Worm (Caenorhabditis elegans) whole organism, L4 larva: ENCODE measurements around the gene fbxa-139.
A peak's percentile ranks its signal among the peaks of the same experiment; 100 is the strongest.

Experiments
- D1046.2 ChIP-seq: fragments of 200-800 bp; sonication (Bioruptor generic); IDR thresholded peaks from 2 replicates; pipeline ENCODE4 v1.3.6; 2022; ENCODE audit warnings: missing genetic modification characterization, missing compliant biosample characterization
- F10B5.3 ChIP-seq: sonication (generic microtip); optimal IDR thresholded peaks from 2 replicates; lab custom pipeline; 2016; ENCODE audit warnings: mild to moderate bottlenecking, missing genetic modification characterization, missing compliant biosample characterization
- F37D6.2 ChIP-seq: sonication (generic microtip); optimal IDR thresholded peaks from 2 replicates; lab custom pipeline; 2016; ENCODE audit warnings: mild to moderate bottlenecking, missing genetic modification characterization, missing compliant biosample characterization
- F44E2.7 ChIP-seq: fragments of 200-800 bp; sonication (Bioruptor generic); IDR thresholded peaks from 2 replicates; pipeline ENCODE4 v2.1.2; 2022; ENCODE audit warnings: missing genetic modification characterization, missing compliant biosample characterization
- R02D3.7 ChIP-seq: fragments of 150-350 bp; sonication (generic microtip); optimal IDR thresholded peaks from 3 replicates; lab custom pipeline; 2014; ENCODE audit warnings: missing biosample characterization, missing genetic modification characterization
- Y105C5A.15 ChIP-seq: fragments of 200-800 bp; sonication (Bioruptor generic); IDR thresholded peaks from 2 replicates; pipeline ENCODE4 v1.3.6; 2022; ENCODE audit warnings: missing genetic modification characterization, missing compliant biosample characterization
- aha-1 ChIP-seq: fragments of 150-350 bp; peaks from one replicate; lab custom pipeline; 2014; ENCODE audit warnings: missing biosample characterization, missing genetic modification characterization
- aly-2 ChIP-seq: sonication (generic microtip); optimal IDR thresholded peaks from 2 replicates; lab custom pipeline; 2018; ENCODE audit warnings: missing biosample characterization, missing genetic modification characterization
- arid-1 ChIP-seq: fragments of 200-800 bp; sonication (Bioruptor generic); conservative IDR thresholded peaks from 2 replicates; pipeline ENCODE4 v1.3.6; 2022; ENCODE audit warnings: missing genetic modification reagents, missing genetic modification characterization, missing compliant biosample characterization
- ceh-20 ChIP-seq: fragments of 200-800 bp; sonication (Bioruptor generic); IDR thresholded peaks from 2 replicates; pipeline ENCODE4 v1.3.6; 2022; ENCODE audit warnings: missing genetic modification reagents, missing genetic modification characterization, missing compliant biosample characterization
- ceh-28 ChIP-seq: fragments of 150-350 bp; optimal IDR thresholded peaks from 2 replicates; lab custom pipeline; 2014; ENCODE audit warnings: missing biosample characterization, missing genetic modification reagents, missing genetic modification characterization
- cey-2 ChIP-seq: sonication (generic microtip); optimal IDR thresholded peaks from 3 replicates; lab custom pipeline; 2017; ENCODE audit warnings: missing genetic modification characterization, mild to moderate bottlenecking, missing compliant biosample characterization, antibody characterized with exemption, borderline replicate concordance; ENCODE audit not compliant: insufficient read depth
- daf-12 ChIP-seq: fragments of 150-350 bp; optimal IDR thresholded peaks from 2 replicates; lab custom pipeline; 2014; ENCODE audit warnings: missing biosample characterization, missing genetic modification reagents, missing genetic modification characterization
- daf-16 ChIP-seq, 3 experiments: sonication (generic microtip); optimal IDR thresholded peaks; 2 replicates each; lab custom pipeline; 2016 to 2017; ENCODE audit warnings: missing genetic modification characterization in 3 of 3, missing genetic modification reagents in 3 of 3, mild to moderate bottlenecking in 2 of 3, missing compliant biosample characterization in 2 of 3, missing biosample characterization in 1 of 3, moderate library complexity in 1 of 3
- dpl-1 ChIP-seq: fragments of 150-350 bp; optimal IDR thresholded peaks from 2 replicates; lab custom pipeline; 2014; ENCODE audit warnings: missing biosample characterization, missing genetic modification reagents, missing genetic modification characterization
- egl-27 ChIP-seq: sonication (generic microtip); optimal IDR thresholded peaks from 3 replicates; lab custom pipeline; 2017; ENCODE audit warnings: missing biosample characterization, missing genetic modification reagents, missing genetic modification characterization
- egl-43 ChIP-seq: fragments of 200-800 bp; sonication (Bioruptor generic); IDR thresholded peaks from 2 replicates; pipeline ENCODE4 v1.3.6; 2022; ENCODE audit warnings: missing genetic modification reagents, missing genetic modification characterization, missing compliant biosample characterization
- fos-1 ChIP-seq: fragments of 150-350 bp; optimal IDR thresholded peaks from 2 replicates; lab custom pipeline; 2014; ENCODE audit warnings: missing biosample characterization, missing genetic modification characterization
- hlh-30 ChIP-seq: sonication (generic microtip); optimal IDR thresholded peaks from 2 replicates; lab custom pipeline; 2017; ENCODE audit warnings: antibody characterized with exemption, mild to moderate bottlenecking, missing genetic modification characterization, missing compliant biosample characterization; ENCODE audit not compliant: insufficient read depth
- jun-1 ChIP-seq: fragments of 150-350 bp; optimal IDR thresholded peaks from 2 replicates; lab custom pipeline; 2014; ENCODE audit warnings: missing biosample characterization, missing genetic modification reagents, missing genetic modification characterization
- lim-7 ChIP-seq: fragments of 200-800 bp; sonication (Bioruptor generic); IDR thresholded peaks from 2 replicates; pipeline ENCODE4 v1.3.6; 2022; ENCODE audit warnings: missing genetic modification characterization, missing compliant biosample characterization
- lin-1 ChIP-seq: fragments of 200-800 bp; sonication (Bioruptor generic); IDR thresholded peaks from 2 replicates; pipeline ENCODE4 v1.3.6; 2022; ENCODE audit warnings: missing genetic modification reagents, missing genetic modification characterization, missing compliant biosample characterization
- lin-13 ChIP-seq: fragments of 150-350 bp; optimal IDR thresholded peaks from 2 replicates; lab custom pipeline; 2014; ENCODE audit warnings: missing biosample characterization, missing genetic modification reagents, missing genetic modification characterization
- lin-15B ChIP-seq: fragments of 150-350 bp; sonication (generic microtip); optimal IDR thresholded peaks from 3 replicates; lab custom pipeline; 2014; ENCODE audit warnings: missing biosample characterization, missing genetic modification characterization
- lin-38 ChIP-seq: fragments of 200-800 bp; sonication (Bioruptor generic); IDR thresholded peaks from 2 replicates; pipeline ENCODE4 v1.3.6; 2022; ENCODE audit warnings: missing genetic modification reagents, missing genetic modification characterization, missing compliant biosample characterization
- lin-39 ChIP-seq: fragments of 150-350 bp; optimal IDR thresholded peaks from 2 replicates; lab custom pipeline; 2014; ENCODE audit warnings: missing biosample characterization, missing genetic modification reagents, missing genetic modification characterization
- lir-3 ChIP-seq: sonication (generic microtip); optimal IDR thresholded peaks from 2 replicates; lab custom pipeline; 2016; ENCODE audit warnings: mild to moderate bottlenecking, missing genetic modification characterization, missing compliant biosample characterization
- lsy-2 ChIP-seq, 2 experiments: fragments of 150-350 bp in 1 of 2; sonication (generic microtip) in 1 of 2; optimal IDR thresholded peaks; 2 replicates each; lab custom pipeline; 2014 to 2017; ENCODE audit warnings: missing biosample characterization in 2 of 2, missing genetic modification characterization in 2 of 2
- mdt-29 ChIP-seq: fragments of 200-800 bp; sonication (Bioruptor generic); IDR thresholded peaks from 2 replicates; pipeline ENCODE4 v1.3.6; 2022; ENCODE audit warnings: missing genetic modification reagents, missing genetic modification characterization, missing compliant biosample characterization
- mxl-2 ChIP-seq: fragments of 200-800 bp; sonication (Bioruptor generic); conservative IDR thresholded peaks from 2 replicates; pipeline ENCODE4 v1.3.6; 2022; ENCODE audit warnings: missing genetic modification reagents, missing genetic modification characterization, missing compliant biosample characterization
- mxl-3 ChIP-seq: fragments of 200-800 bp; sonication (Bioruptor generic); optimal IDR thresholded peaks from 2 replicates; lab custom pipeline; 2018; ENCODE audit warnings: mild to moderate bottlenecking, missing genetic modification characterization, missing compliant biosample characterization
- nhr-11 ChIP-seq: fragments of 150-350 bp; optimal IDR thresholded peaks from 2 replicates; lab custom pipeline; 2014; ENCODE audit warnings: missing biosample characterization, missing genetic modification characterization
- nhr-42 ChIP-seq: fragments of 200-800 bp; sonication (Bioruptor generic); IDR thresholded peaks from 2 replicates; pipeline ENCODE4 v1.3.6; 2022; ENCODE audit warnings: missing genetic modification characterization, missing compliant biosample characterization
- nhr-48 ChIP-seq: sonication (generic microtip); optimal IDR thresholded peaks from 2 replicates; lab custom pipeline; 2016; ENCODE audit warnings: mild to moderate bottlenecking, missing genetic modification characterization, missing compliant biosample characterization
- nhr-6 ChIP-seq: fragments of 150-350 bp; optimal IDR thresholded peaks from 2 replicates; lab custom pipeline; 2014; ENCODE audit warnings: missing biosample characterization, missing genetic modification characterization
- pha-4 ChIP-seq, 2 experiments: fragments of 150-350 bp in 1 of 2; fragments of 200-800 bp in 1 of 2; sonication (Bioruptor generic) in 1 of 2; IDR thresholded peaks in 1 of 2; optimal IDR thresholded peaks in 1 of 2; 2 replicates each; pipeline versions ENCODE4 v1.3.6 to Lab custom; 2014 to 2022; ENCODE audit warnings: missing genetic modification characterization in 2 of 2, missing genetic modification reagents in 2 of 2, missing biosample characterization in 1 of 2, missing compliant biosample characterization in 1 of 2
- rbr-2 ChIP-seq: sonication (generic microtip); optimal IDR thresholded peaks from 2 replicates; lab custom pipeline; 2016; ENCODE audit warnings: missing genotype, missing genetic modification characterization, missing compliant biosample characterization
- set-16 ChIP-seq: fragments of 200-800 bp; sonication (Bioruptor generic); IDR thresholded peaks from 2 replicates; pipeline ENCODE4 v1.3.6; 2022; ENCODE audit warnings: missing genetic modification reagents, missing genetic modification characterization, missing compliant biosample characterization
- skn-1 ChIP-seq: fragments of 150-350 bp; optimal IDR thresholded peaks from 2 replicates; lab custom pipeline; 2014; ENCODE audit warnings: missing biosample characterization, missing genetic modification characterization
- snpc-1.2 ChIP-seq: fragments of 200-800 bp; sonication (Bioruptor generic); IDR thresholded peaks from 2 replicates; pipeline ENCODE4 v1.3.6; 2022; ENCODE audit warnings: missing genetic modification reagents, missing genetic modification characterization, missing compliant biosample characterization
- snpc-4 ChIP-seq: fragments of 150-350 bp; optimal IDR thresholded peaks from 2 replicates; lab custom pipeline; 2014; ENCODE audit warnings: missing biosample characterization, missing genetic modification characterization
- spr-3 ChIP-seq: fragments of 200-800 bp; sonication (Bioruptor generic); optimal IDR thresholded peaks from 2 replicates; lab custom pipeline; 2018; ENCODE audit warnings: mild to moderate bottlenecking, missing genetic modification characterization, missing compliant biosample characterization
- tra-1 ChIP-seq: fragments of 200-800 bp; sonication (Bioruptor generic); IDR thresholded peaks from 2 replicates; pipeline ENCODE4 v1.3.6; 2022; ENCODE audit warnings: missing genetic modification reagents, missing genetic modification characterization, missing compliant biosample characterization
- unc-130 ChIP-seq: sonication (generic microtip); optimal IDR thresholded peaks from 2 replicates; lab custom pipeline; 2016; ENCODE audit warnings: missing genetic modification reagents, missing genetic modification characterization, missing compliant biosample characterization
- unc-39 ChIP-seq: sonication (generic microtip); optimal IDR thresholded peaks from 2 replicates; lab custom pipeline; 2017; ENCODE audit warnings: missing biosample characterization, missing genetic modification characterization
- vab-7 ChIP-seq: fragments of 200-800 bp; sonication (Bioruptor generic); IDR thresholded peaks from 2 replicates; pipeline ENCODE4 v1.3.6; 2022; ENCODE audit warnings: missing genetic modification reagents, missing genetic modification characterization, missing compliant biosample characterization

The fbxa-139 gene

ce11 chrV:15551642-15552041 lies 42.8 kb downstream of the fbxa-139 start (continued):
- TF ChIP-seq unc-130 (GFP tag; lab: Kevin White, UChicago) (peak; percentile 52), spr-3 (GFP tag; lab: Kevin White, UChicago) (peak; percentile 53), ceh-28 (tag; lab: Kevin White, UChicago) (no peak), tra-1 (GFP tag; lab: Robert Waterston, UW) (peak; percentile 81)

ce11 chrV:15550408-15550807 lies 44.1 kb downstream of the fbxa-139 start:
- TF ChIP-seq egl-27 (tag; lab: Kevin White, UChicago) = no peak
- 0 out of 2 replicates have a peak, but pooled peaks have one; percentile 14 for TF ChIP-seq egl-43 (GFP tag; lab: Robert Waterston, UW)
- TF ChIP-seq vab-7 (GFP tag; lab: Robert Waterston, UW) = no peak
- 0 out of 2 replicates have a peak, but pooled peaks have one; percentile 10 for TF ChIP-seq set-16 (GFP tag; lab: Robert Waterston, UW)

DNA sequence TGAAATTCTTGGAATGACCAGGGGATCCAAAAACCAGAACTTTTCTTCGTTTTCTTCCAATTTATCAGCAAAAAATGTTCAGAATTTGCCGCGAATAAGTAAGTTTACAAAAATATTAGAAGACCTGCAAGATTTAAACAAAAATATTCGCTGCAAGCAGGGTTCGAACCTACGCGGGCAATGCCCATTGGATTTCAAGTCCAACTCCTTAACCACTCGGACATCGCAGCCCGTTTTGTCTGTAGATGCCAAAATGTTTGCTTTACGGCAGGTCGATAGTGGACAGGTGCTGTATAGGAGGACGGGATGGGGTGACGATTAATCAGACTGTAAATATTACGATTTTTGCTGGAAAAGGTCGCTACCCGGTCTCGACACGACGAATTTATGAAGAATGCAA lies 46.7 kb downstream of the fbxa-139 start:
- no peak for TF ChIP-seq daf-12 (tag; lab: Kevin White, UChicago)
- no peak for TF ChIP-seq lin-15B (tag; lab: Kevin White, UChicago)
- no peak for TF ChIP-seq lin-13 (GFP tag; lab: Kevin White, UChicago)
- no peak for TF ChIP-seq unc-39 (tag; lab: Kevin White, UChicago)
- peak; percentile 55; the same call in 1 of the 2 replicates for TF ChIP-seq lin-1 (GFP tag; lab: Robert Waterston, UW)
- TF ChIP-seq lir-3 (tag; lab: Kevin White, UChicago) = peak; percentile 23
- no peak; the same call in 1 of the 2 replicates for TF ChIP-seq mdt-29
- no peak for TF ChIP-seq jun-1 (tag; lab: Kevin White, UChicago)
- peak; percentile 81 for TF ChIP-seq arid-1 (GFP tag; lab: Robert Waterston, UW)
- TF ChIP-seq nhr-6 = no peak
- TF ChIP-seq aha-1 (tag; lab: Kevin White, UChicago) = no peak
- no peak for TF ChIP-seq mxl-3 (GFP tag; lab: Kevin White, UChicago)
- TF ChIP-seq skn-1 (tag; lab: Kevin White, UChicago) = no peak
- no peak for TF ChIP-seq cey-2 (tag; lab: Kevin White, UChicago)
- no peak for TF ChIP-seq rbr-2 (tag; lab: Kevin White, UChicago)
- TF ChIP-seq ceh-20 (GFP tag; lab: Robert Waterston, UW) = no peak
- peak; percentile 87 for TF ChIP-seq egl-43 (GFP tag; lab: Robert Waterston, UW)
- no peak for TF ChIP-seq lin-39
- no peak for TF ChIP-seq snpc-4
- TF ChIP-seq lsy-2 (tag; optimal IDR thresholded peaks at IDR 0.05; lab: Kevin White, UChicago) = no peak
- no peak for TF ChIP-seq mxl-2 (GFP tag; lab: Robert Waterston, UW)
- peak; percentile 13 for TF ChIP-seq spr-3 (GFP tag; lab: Kevin White, UChicago)
- peak; percentile 67 for TF ChIP-seq pha-4 (GFP tag; IDR thresholded peaks at IDR 0.05; lab: Robert Waterston, UW)
- TF ChIP-seq pha-4 (tag; optimal IDR thresholded peaks at IDR 0.05; lab: Kevin White, UChicago) = no peak
- TF ChIP-seq Y105C5A.15 = 0 out of 2 replicates have a peak, but pooled peaks have one; percentile 49
- no peak for TF ChIP-seq nhr-11 (tag; lab: Kevin White, UChicago)
- TF ChIP-seq fos-1 (tag; lab: Kevin White, UChicago) = no peak
- no peak for TF ChIP-seq F37D6.2 (tag; lab: Kevin White, UChicago)
- 0 out of 2 replicates have a peak, but pooled peaks have one; percentile 42 for TF ChIP-seq D1046.2 (GFP tag; lab: Robert Waterston, UW)
- TF ChIP-seq lin-38 (GFP tag; lab: Robert Waterston, UW) = peak; percentile 66
- no peak for TF ChIP-seq F10B5.3
- TF ChIP-seq F44E2.7 = peak; percentile 45; the same call in 1 of the 2 replicates
- peak; percentile 2 for TF ChIP-seq nhr-48 (tag; lab: Kevin White, UChicago)
- TF ChIP-seq lim-7 (GFP tag; lab: Robert Waterston, UW) = peak; percentile 93
- no peak for TF ChIP-seq R02D3.7 (tag; lab: Kevin White, UChicago)
- no peak for TF ChIP-seq hlh-30 (tag; lab: Kevin White, UChicago)
- TF ChIP-seq dpl-1 = no peak
- TF ChIP-seq nhr-42 (GFP tag; lab: Robert Waterston, UW) = no peak
- peak; percentile 79 for TF ChIP-seq snpc-1.2 (GFP tag; lab: Robert Waterston, UW)
- no peak for TF ChIP-seq aly-2 (tag; lab: Kevin White, UChicago)
- TF ChIP-seq daf-16 (GFP tag; optimal IDR thresholded peaks at IDR 0.05; lab: Kevin White, UChicago) = peak in 1 of 2 experiments; percentile 41
- TF ChIP-seq daf-16 (tag; optimal IDR thresholded peaks at IDR 0.05; lab: Kevin White, UChicago) = no peak
